Worm (Caenorhabditis elegans): Measurements from ENCODE around the gene sfxn-1.4.

ce11 chrII:11710771-11711170 is 29.7 kb upstream of the sfxn-1.4 start:
- TF ChIP-seq snpc-4 (tag; optimal IDR thresholded peaks at IDR 0.05) (no peak), elt-3 (tag; optimal IDR thresholded peaks at IDR 0.05) (no peak), nhr-23 (tag; optimal IDR thresholded peaks at IDR 0.05) (no peak), nfya-1 (tag; optimal IDR thresholded peaks at IDR 0.05; ENCODE audit: insufficient read depth) (no peak)
